Fruit fly (Drosophila melanogaster): ENCODE data around the gene spen.

spen gene

DNA sequence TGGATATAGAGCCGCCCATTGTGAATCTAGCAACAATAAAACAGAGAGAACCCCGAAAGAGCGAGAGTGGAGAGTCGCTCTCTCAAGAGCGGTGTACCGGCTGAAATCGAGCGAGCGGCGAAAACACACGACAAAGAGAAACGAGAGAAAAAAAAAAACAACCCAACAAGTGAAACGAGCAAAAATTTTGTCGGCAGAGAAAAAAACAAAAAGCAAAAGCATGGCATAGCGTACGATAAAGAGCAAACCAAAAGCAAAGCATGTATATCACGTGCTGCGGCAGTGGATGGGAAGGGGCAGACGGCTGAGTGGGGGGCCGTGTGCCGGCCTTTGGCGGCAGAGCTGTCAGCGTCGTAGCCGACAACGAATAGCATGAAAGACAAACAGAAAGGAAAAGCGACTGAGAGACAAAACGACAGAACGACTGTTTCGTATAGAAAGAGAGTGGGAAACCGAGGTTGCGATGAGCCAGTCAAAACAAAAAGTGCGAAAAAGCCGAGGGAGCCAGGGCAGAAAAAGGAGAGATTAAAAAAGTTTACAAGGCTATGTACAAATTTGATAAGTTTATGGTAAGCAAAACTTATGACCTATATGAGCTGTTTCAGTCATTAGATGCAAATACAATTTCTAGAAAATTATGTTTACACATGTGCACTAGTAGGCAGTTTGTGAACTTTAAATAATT lies 88.0 kb downstream of the spen start (continued):
- TF ChIP-seq ken (GFP tag; IDR thresholded peaks at IDR 0.05) (no peak), Dfd (GFP tag; optimal IDR thresholded peaks at IDR 0.05) (no peak), CG14965 (GFP tag; optimal IDR thresholded peaks at IDR 0.05; ENCODE audit: borderline replicate concordance) (no peak), CG4360 (GFP tag; IDR thresholded peaks at IDR 0.05) (no peak), Hr3 (GFP tag; optimal IDR thresholded peaks at IDR 0.05) (no peak), CG12299 (tag; optimal IDR thresholded peaks at IDR 0.05) (no peak), schlank (tag; optimal IDR thresholded peaks at IDR 0.05) (no peak), CG4820 (GFP tag; optimal IDR thresholded peaks at IDR 0.05) (no peak), CG10654 (GFP tag; optimal IDR thresholded peaks at IDR 0.05) (no peak), YL-1 (GFP tag; optimal IDR thresholded peaks at IDR 0.05) (no peak), CG12155 (GFP tag; optimal IDR thresholded peaks at IDR 0.05) (peak; percentile 86), CG12769 (tag; optimal IDR thresholded peaks at IDR 0.05) (peak; percentile 52), dpn (GFP tag; optimal IDR thresholded peaks at IDR 0.05) (no peak), Nf-YB (GFP tag; optimal IDR thresholded peaks at IDR 0.05) (peak; percentile 30), NFAT (GFP tag; IDR thresholded peaks at IDR 0.05) (no peak), CG17829 (tag; optimal IDR thresholded peaks at IDR 0.05) (no peak), CG15601 (tag; optimal IDR thresholded peaks at IDR 0.05) (no peak), pita (GFP tag; optimal IDR thresholded peaks at IDR 0.05) (no peak), CG1647 (GFP tag; optimal IDR thresholded peaks at IDR 0.05) (no peak), cad (GFP tag; optimal IDR thresholded peaks at IDR 0.05) (peak; percentile 69), sna (GFP tag; IDR thresholded peaks at IDR 0.05; ENCODE audit: partially characterized antibody) (peak; percentile 57; the same call in 1 of the 2 replicates), Stat92E (GFP tag; optimal IDR thresholded peaks at IDR 0.05) (peak in 1 of 3 experiments; percentile 46), Hmr (GFP tag; optimal IDR thresholded peaks at IDR 0.05) (no peak), CG9609 (GFP tag; optimal IDR thresholded peaks at IDR 0.05) (no peak), Poxn (GFP tag; IDR thresholded peaks at IDR 0.05) (no peak), Dad (GFP tag; optimal IDR thresholded peaks at IDR 0.05) (no peak), lbe (GFP tag; optimal IDR thresholded peaks at IDR 0.05) (peak; percentile 61), oc (tag; optimal IDR thresholded peaks at IDR 0.05) (no peak), Nf-YA (GFP tag; IDR thresholded peaks at IDR 0.05) (0 out of 2 replicates have a peak, but pooled peaks have one; percentile 2), dmrt99B (tag; optimal IDR thresholded peaks at IDR 0.05) (no peak), Scr (GFP tag; IDR thresholded peaks at IDR 0.05; ENCODE audit: partially characterized antibody) (peak; percentile 43), CG2202 (tag; optimal IDR thresholded peaks at IDR 0.05) (no peak), CG18764 (GFP tag; optimal IDR thresholded peaks at IDR 0.05) (no peak), pho (GFP tag; optimal IDR thresholded peaks at IDR 0.05) (no peak), wek (GFP tag; optimal IDR thresholded peaks at IDR 0.05) (no peak), Bteb2 (GFP tag; optimal IDR thresholded peaks at IDR 0.05) (no peak), en (GFP tag; optimal IDR thresholded peaks at IDR 0.05) (no peak), tap (tag; optimal IDR thresholded peaks at IDR 0.05) (no peak), CG3838 (GFP tag; optimal IDR thresholded peaks at IDR 0.05) (no peak), CG12219 (GFP tag; optimal IDR thresholded peaks at IDR 0.05) (no peak), Bgb (GFP tag; IDR thresholded peaks at IDR 0.05; ENCODE audit: partially characterized antibody) (peak; percentile 23; the same call in 1 of the 2 replicates), CG7987 (GFP tag; optimal IDR thresholded peaks at IDR 0.05) (peak; percentile 89), hkb (optimal IDR thresholded peaks at IDR 0.05) (no peak), hkb (GFP tag; IDR thresholded peaks at IDR 0.05) (0 out of 2 replicates have a peak, but pooled peaks have one; percentile 32), Mad (GFP tag; optimal IDR thresholded peaks at IDR 0.05) (no peak), CG8765 (GFP tag; IDR thresholded peaks at IDR 0.05) (no peak), mirr (GFP tag; optimal IDR thresholded peaks at IDR 0.05) (peak; percentile 41), CG16813 (GFP tag; IDR thresholded peaks at IDR 0.05; ENCODE audit: partially characterized antibody) (0 out of 3 replicates have a peak, but pooled peaks have one; percentile 6), sima (GFP tag; optimal IDR thresholded peaks at IDR 0.05) (no peak), Hsf (GFP tag; optimal IDR thresholded peaks at IDR 0.05) (no peak)
